Worm (Caenorhabditis elegans) whole organism, L4 larva: ENCODE measurements around the gene col-187.

Experiments used
- ceh-82 ChIP-seq: sonication (generic microtip); optimal IDR thresholded peaks from 2 replicates; lab custom pipeline; 2017; ENCODE audit warnings: missing biosample characterization, missing genetic modification characterization
- lin-13 ChIP-seq: fragments of 150-350 bp; optimal IDR thresholded peaks from 2 replicates; lab custom pipeline; 2014; ENCODE audit warnings: missing biosample characterization, missing genetic modification reagents, missing genetic modification characterization
- lir-3 ChIP-seq: sonication (generic microtip); optimal IDR thresholded peaks from 2 replicates; lab custom pipeline; 2016; ENCODE audit warnings: mild to moderate bottlenecking, missing genetic modification characterization, missing compliant biosample characterization
- lsy-2 ChIP-seq, 2 experiments: fragments of 150-350 bp in 1 of 2; sonication (generic microtip) in 1 of 2; optimal IDR thresholded peaks; 2 replicates each; lab custom pipeline; 2014 to 2017; ENCODE audit warnings: missing biosample characterization in 2 of 2, missing genetic modification characterization in 2 of 2
- madf-5 ChIP-seq, 2 experiments: fragments of 200-800 bp; sonication (Bioruptor generic); IDR thresholded peaks; 2 replicates each; pipeline ENCODE4 v1.3.6; 2022; ENCODE audit warnings: missing compliant biosample characterization in 2 of 2, missing genetic modification characterization in 2 of 2
- pqm-1 ChIP-seq: sonication (generic microtip); optimal IDR thresholded peaks from 2 replicates; lab custom pipeline; 2017; ENCODE audit warnings: missing biosample characterization, missing genetic modification characterization
- snpc-4 ChIP-seq: fragments of 150-350 bp; optimal IDR thresholded peaks from 2 replicates; lab custom pipeline; 2014; ENCODE audit warnings: missing biosample characterization, missing genetic modification characterization

DNA sequence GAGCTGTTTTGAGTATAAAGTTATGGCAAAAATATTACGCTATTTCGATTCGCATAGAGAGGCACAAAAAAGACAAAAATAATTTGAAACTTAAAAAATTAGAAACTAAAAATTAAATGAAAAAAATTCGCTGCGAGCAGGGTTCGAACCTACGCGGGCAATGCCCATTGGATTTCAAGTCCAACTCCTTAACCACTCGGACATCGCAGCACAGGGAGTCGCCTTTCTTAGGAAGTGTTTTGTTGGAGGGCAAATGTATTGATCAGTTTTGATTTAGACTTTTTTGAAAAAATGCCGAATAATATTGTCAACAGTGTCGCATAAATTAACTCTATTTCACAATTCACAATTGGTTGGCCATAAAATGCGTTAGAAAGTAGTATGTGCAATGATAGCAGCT lies 30.2 kb upstream of the col-187 start:
- TF ChIP-seq lir-3 (tag; lab: Kevin White, UChicago) = no peak
- no peak for TF ChIP-seq lsy-2 (tag; optimal IDR thresholded peaks at IDR 0.05; lab: Kevin White, UChicago)
- no peak for TF ChIP-seq snpc-4 (tag; lab: Kevin White, UChicago)
- TF ChIP-seq lin-13 = no peak
- TF ChIP-seq pqm-1 (tag; lab: Kevin White, UChicago) = no peak
- no peak for TF ChIP-seq ceh-82 (tag; lab: Kevin White, UChicago)
- no peak for TF ChIP-seq madf-5 (GFP tag; IDR thresholded peaks at IDR 0.05; lab: Robert Waterston, UW)
